Worm (Caenorhabditis elegans) whole organism, L3 larva: ENCODE results near the gene twk-40.
A peak's percentile ranks its signal among the peaks of the same experiment; 100 is the strongest.

Source experiments
- ama-1 ChIP-seq: fragments of 150-350 bp; optimal IDR thresholded peaks from 2 replicates; lab custom pipeline; 2018
- ceh-16 ChIP-seq: sonication (generic microtip); optimal IDR thresholded peaks from 2 replicates; lab custom pipeline; 2017; ENCODE audit warnings: missing biosample characterization, missing genetic modification characterization
- ceh-28 ChIP-seq: fragments of 150-350 bp; optimal IDR thresholded peaks from 2 replicates; lab custom pipeline; 2014; ENCODE audit warnings: missing biosample characterization, missing genetic modification reagents, missing genetic modification characterization
- ceh-9 ChIP-seq: sonication (generic microtip); optimal IDR thresholded peaks from 2 replicates; lab custom pipeline; 2018; ENCODE audit warnings: missing biosample characterization, missing genetic modification characterization
- daf-12 ChIP-seq: fragments of 150-350 bp; optimal IDR thresholded peaks from 2 replicates; lab custom pipeline; 2014; ENCODE audit warnings: missing biosample characterization, missing genetic modification reagents, missing genetic modification characterization
- egl-27 ChIP-seq: sonication (generic microtip); optimal IDR thresholded peaks from 4 replicates; lab custom pipeline; 2017; ENCODE audit warnings: missing biosample characterization, missing genetic modification reagents, missing genetic modification characterization
- egl-5 ChIP-seq: fragments of 150-350 bp; optimal IDR thresholded peaks from 2 replicates; lab custom pipeline; 2017; ENCODE audit warnings: missing biosample characterization, missing genetic modification reagents, missing genetic modification characterization, inconsistent platforms
- elt-1 ChIP-seq: fragments of 150-350 bp; optimal IDR thresholded peaks from 2 replicates; lab custom pipeline; 2014; ENCODE audit warnings: missing biosample characterization, missing genetic modification characterization
- elt-2 ChIP-seq: sonication (generic microtip); optimal IDR thresholded peaks from 2 replicates; lab custom pipeline; 2016; ENCODE audit warnings: missing genetic modification reagents, mild to moderate bottlenecking, missing genetic modification characterization, missing compliant biosample characterization
- elt-3 ChIP-seq, 3 experiments: fragments of 150-350 bp in 1 of 3; sonication (generic microtip) in 2 of 3; optimal IDR thresholded peaks; 2 replicates in 2 of 3; 4 replicates in 1 of 3; lab custom pipeline; 2014 to 2017; ENCODE audit warnings: missing biosample characterization in 3 of 3, missing genetic modification characterization in 3 of 3
- eor-1 ChIP-seq, 2 experiments: fragments of 150-350 bp; optimal IDR thresholded peaks; 2 replicates each; lab custom pipeline; 2014 to 2018; ENCODE audit warnings: missing biosample characterization in 2 of 2, missing genetic modification characterization in 2 of 2
- fos-1 ChIP-seq: fragments of 150-350 bp; optimal IDR thresholded peaks from 2 replicates; lab custom pipeline; 2014; ENCODE audit warnings: missing biosample characterization, missing genetic modification characterization
- hmg-11 ChIP-seq: sonication (generic microtip); optimal IDR thresholded peaks from 2 replicates; lab custom pipeline; 2016; ENCODE audit warnings: missing genetic modification characterization, missing compliant biosample characterization
- jun-1 ChIP-seq: fragments of 150-350 bp; optimal IDR thresholded peaks from 2 replicates; lab custom pipeline; 2014; ENCODE audit warnings: missing biosample characterization, missing genetic modification reagents, missing genetic modification characterization
- lin-15B ChIP-seq: fragments of 150-350 bp; optimal IDR thresholded peaks from 2 replicates; lab custom pipeline; 2014; ENCODE audit warnings: missing biosample characterization, missing genetic modification characterization
- lin-39 ChIP-seq: fragments of 150-350 bp; optimal IDR thresholded peaks from 2 replicates; lab custom pipeline; 2018; ENCODE audit warnings: missing biosample characterization, missing genetic modification reagents, missing genetic modification characterization
- lsy-12 ChIP-seq: sonication (generic microtip); optimal IDR thresholded peaks from 2 replicates; lab custom pipeline; 2016; ENCODE audit warnings: mild to moderate bottlenecking, missing genetic modification characterization, missing compliant biosample characterization
- nfya-1 ChIP-seq: sonication (generic microtip); optimal IDR thresholded peaks from 2 replicates; lab custom pipeline; 2017; ENCODE audit warnings: missing genetic modification characterization, mild to moderate bottlenecking, missing compliant biosample characterization, antibody characterized with exemption, moderate library complexity; ENCODE audit not compliant: insufficient read depth
- nhr-12 ChIP-seq: fragments of 150-350 bp; optimal IDR thresholded peaks from 2 replicates; lab custom pipeline; 2014; ENCODE audit warnings: missing biosample characterization, missing genetic modification characterization
- nhr-23 ChIP-seq: fragments of 150-350 bp; optimal IDR thresholded peaks from 2 replicates; lab custom pipeline; 2014; ENCODE audit warnings: missing biosample characterization, missing genetic modification reagents, missing genetic modification characterization
- nhr-237 ChIP-seq: fragments of 150-350 bp; optimal IDR thresholded peaks from 2 replicates; lab custom pipeline; 2014; ENCODE audit warnings: missing biosample characterization, missing genetic modification characterization
- nhr-25 ChIP-seq: sonication (generic microtip); optimal IDR thresholded peaks from 2 replicates; lab custom pipeline; 2017; ENCODE audit warnings: missing biosample characterization, missing genetic modification characterization
- nhr-43 ChIP-seq: sonication (generic microtip); optimal IDR thresholded peaks from 2 replicates; lab custom pipeline; 2016; ENCODE audit warnings: mild to moderate bottlenecking, missing genetic modification characterization, missing compliant biosample characterization; ENCODE audit not compliant: poor library complexity, severe bottlenecking
- nhr-67 ChIP-seq: fragments of 150-350 bp; optimal IDR thresholded peaks from 2 replicates; lab custom pipeline; 2014; ENCODE audit warnings: missing biosample characterization, missing genetic modification characterization
- nhr-77 ChIP-seq: fragments of 150-350 bp; optimal IDR thresholded peaks from 2 replicates; lab custom pipeline; 2014; ENCODE audit warnings: missing biosample characterization, missing genetic modification characterization
- pha-4 ChIP-seq: fragments of 150-350 bp; optimal IDR thresholded peaks from 2 replicates; lab custom pipeline; 2014; ENCODE audit warnings: missing biosample characterization, missing genetic modification reagents, missing genetic modification characterization
- skn-1 ChIP-seq: fragments of 150-350 bp; optimal IDR thresholded peaks from 2 replicates; lab custom pipeline; 2014; ENCODE audit warnings: missing biosample characterization, missing genetic modification characterization
- snpc-4 ChIP-seq: fragments of 150-350 bp; optimal IDR thresholded peaks from 2 replicates; lab custom pipeline; 2014; ENCODE audit warnings: missing biosample characterization, missing genetic modification characterization
- tbx-2 ChIP-seq: sonication (generic microtip); optimal IDR thresholded peaks from 2 replicates; lab custom pipeline; 2016; ENCODE audit warnings: mild to moderate bottlenecking, missing genetic modification characterization, missing compliant biosample characterization
- unc-39 ChIP-seq: sonication (generic microtip); optimal IDR thresholded peaks from 4 replicates; lab custom pipeline; 2017; ENCODE audit warnings: missing biosample characterization, missing genetic modification characterization
- unc-62 ChIP-seq: fragments of 150-350 bp; sonication (generic microtip); optimal IDR thresholded peaks from 4 replicates; lab custom pipeline; 2014; ENCODE audit warnings: missing biosample characterization, missing genetic modification reagents, missing genetic modification characterization
- ztf-4 ChIP-seq: fragments of 150-350 bp; optimal IDR thresholded peaks from 2 replicates; lab custom pipeline; 2014; ENCODE audit warnings: missing biosample characterization, missing genetic modification characterization

twk-40 gene

ce11 chrIII:13524021-13524420 lies 31.7 kb upstream of the twk-40 start, which contains the start of gene pod-1:
Gene pod-1, minus strand, starts transcription at chrIII:13524121.
- no peak for TF ChIP-seq elt-2 (tag; lab: Kevin White, UChicago)
- no peak for TF ChIP-seq jun-1 (tag; lab: Kevin White, UChicago)
- no peak for TF ChIP-seq pha-4 (tag; lab: Kevin White, UChicago)
- TF ChIP-seq fos-1 (tag; lab: Kevin White, UChicago) = no peak
- no peak for TF ChIP-seq lin-39
- TF ChIP-seq snpc-4 = no peak
- no peak for TF ChIP-seq nhr-237 (tag; lab: Kevin White, UChicago)
- no peak for TF ChIP-seq nhr-43 (tag; lab: Kevin White, UChicago)
- TF ChIP-seq daf-12 (tag; lab: Kevin White, UChicago) = no peak
- no peak for TF ChIP-seq nhr-23 (tag; lab: Kevin White, UChicago)
- TF ChIP-seq nhr-25 (tag; lab: Kevin White, UChicago) = no peak

DNA sequence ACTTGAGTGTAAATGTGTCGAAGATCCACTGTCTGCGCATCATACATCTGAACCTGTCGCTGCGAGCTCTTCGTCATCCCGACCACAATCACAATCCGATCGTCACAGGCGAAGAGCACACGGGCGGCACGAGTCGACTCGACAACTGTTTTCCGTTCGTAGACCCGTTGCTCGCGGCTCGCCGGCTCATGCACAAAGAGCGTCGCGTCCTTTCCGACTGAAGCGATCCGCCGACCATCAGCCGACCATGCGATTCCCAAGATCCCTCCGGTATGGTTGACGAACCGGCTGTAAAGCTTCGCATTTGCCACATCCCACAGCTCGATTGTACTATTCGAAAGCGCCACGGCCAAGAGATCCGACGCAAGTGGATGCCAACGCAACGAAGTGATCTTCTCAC lies 26.2 kb upstream of the twk-40 start:
- TF ChIP-seq unc-39 (tag; lab: Kevin White, UChicago) (no peak), nhr-43 (tag; lab: Kevin White, UChicago) (no peak), ztf-4 (no peak), daf-12 (tag; lab: Kevin White, UChicago) (no peak), egl-5 (tag; lab: Kevin White, UChicago) (no peak), elt-1 (tag; lab: Kevin White, UChicago) (no peak), ceh-16 (tag; lab: Kevin White, UChicago) (no peak), lsy-12 (tag; lab: Kevin White, UChicago) (no peak), nhr-12 (tag; lab: Kevin White, UChicago) (no peak), hmg-11 (tag; lab: Kevin White, UChicago) (no peak), eor-1 (tag; optimal IDR thresholded peaks at IDR 0.05; lab: Kevin White, UChicago) (no peak), pha-4 (tag; lab: Kevin White, UChicago) (no peak), ceh-9 (tag; lab: Kevin White, UChicago) (no peak), jun-1 (tag; lab: Kevin White, UChicago) (no peak), lin-39 (no peak), egl-27 (no peak)
- TF ChIP-seq, all 47 proteins: peak for 0

- TF ChIP-seq ceh-28 (tag; lab: Kevin White, UChicago) (peak; percentile 15), nhr-67 (no peak)
Measured at ce11 chrIII:13514470-13514869, 22.2 kb upstream of the twk-40 start, which contains the start of gene mlh-1. Gene mlh-1, minus strand, starts transcription at chrIII:13514570.

DNA sequence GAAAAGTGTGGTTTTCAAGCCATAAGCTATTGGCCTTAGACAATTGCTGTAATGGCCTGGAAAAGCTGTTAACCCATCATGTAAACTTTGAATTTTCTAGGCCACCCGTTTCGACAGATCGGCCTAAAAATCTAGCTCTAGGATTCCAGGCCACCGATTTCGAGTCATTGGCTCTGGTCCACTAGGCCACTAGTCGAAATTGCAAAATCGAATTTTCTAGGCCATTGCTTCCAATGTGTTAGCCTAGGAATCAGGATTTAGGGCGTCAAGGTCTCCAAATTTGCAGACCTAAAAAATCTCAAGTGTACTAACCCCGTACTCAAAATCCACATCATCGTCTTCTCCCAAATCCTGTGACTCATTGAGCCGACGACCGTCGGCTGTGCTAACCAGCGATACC lies 18.5 kb upstream of the twk-40 start:
- TF ChIP-seq unc-62 (GFP tag; lab: Kevin White, UChicago) = no peak
- no peak for TF ChIP-seq nfya-1
- TF ChIP-seq eor-1 (tag; optimal IDR thresholded peaks at IDR 0.05; lab: Kevin White, UChicago) = no peak
- no peak for TF ChIP-seq elt-1 (tag; lab: Kevin White, UChicago)
- no peak for TF ChIP-seq skn-1 (tag; lab: Kevin White, UChicago)

DNA sequence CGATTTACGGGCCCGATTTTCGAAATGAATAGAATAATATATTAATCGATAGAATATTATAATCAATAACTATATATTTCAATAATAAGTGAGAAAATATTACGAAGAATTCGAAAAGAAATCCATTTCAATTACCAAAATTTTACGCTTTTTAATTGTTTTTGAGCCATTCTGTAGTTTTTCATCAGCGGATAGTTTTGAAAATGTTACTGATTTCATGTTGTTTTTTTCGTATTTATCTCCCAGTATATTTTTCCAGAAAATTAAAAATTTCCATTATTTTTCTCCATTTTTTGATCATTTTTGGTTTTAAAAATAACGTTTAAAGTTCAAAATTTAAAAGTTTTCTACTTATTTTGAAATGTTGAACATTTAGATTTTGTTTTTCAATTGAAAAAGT lies 13.4 kb upstream of the twk-40 start, which contains the start of gene T28A8.3:
T28A8.3 (plus strand) TSS at position 301 of the 400 bp plus-strand sequence.
- TF ChIP-seq nhr-67 (no peak), hmg-11 (tag; lab: Kevin White, UChicago) (no peak), nhr-77 (tag; lab: Kevin White, UChicago) (no peak), pha-4 (tag; lab: Kevin White, UChicago) (no peak), egl-5 (tag; lab: Kevin White, UChicago) (no peak), tbx-2 (tag; lab: Kevin White, UChicago) (no peak), ama-1 (lab: Kevin White, UChicago) (no peak), eor-1 (tag; optimal IDR thresholded peaks at IDR 0.05; lab: Kevin White, UChicago) (no peak)

- TF ChIP-seq elt-3 (tag; optimal IDR thresholded peaks at IDR 0.05; lab: Kevin White, UChicago) (no peak), lin-15B (tag; lab: Kevin White, UChicago) (no peak), nfya-1 (no peak), nhr-43 (tag; lab: Kevin White, UChicago) (no peak)
Measured at ce11 chrIII:13503379-13503778, 11.1 kb upstream of the twk-40 start, which contains the start of gene T28A8.4. Gene T28A8.4, plus strand, starts transcription at chrIII:13503679.
